Worm (Caenorhabditis elegans): ENCODE measurements around the gene grl-30.

DNA sequence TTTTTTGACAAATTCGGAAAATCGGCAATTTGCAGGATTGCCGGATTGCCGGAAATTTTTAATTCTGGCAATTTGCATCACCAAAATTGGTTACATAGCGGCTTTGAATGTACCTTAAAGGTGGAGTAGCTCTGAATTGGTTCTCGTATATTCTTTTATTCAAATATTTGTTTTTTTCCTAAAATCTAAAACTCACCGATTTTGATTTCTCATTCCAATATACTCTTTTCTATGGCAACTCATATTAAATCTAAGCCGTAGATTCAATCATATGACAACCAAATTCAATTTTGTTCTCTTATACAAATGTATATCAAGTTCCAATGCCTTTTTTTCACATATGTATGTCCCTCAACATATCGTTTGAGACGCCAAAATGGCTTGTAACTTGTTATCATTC, 6.5 kb upstream of the grl-30 start, which contains the start of gene sri-21:
- TF ChIP-seq nhr-10 (tag; optimal IDR thresholded peaks at IDR 0.05) (no peak), duxl-1 (tag; optimal IDR thresholded peaks at IDR 0.05; ENCODE audit: poor library complexity) (no peak), mdl-1 (tag; optimal IDR thresholded peaks at IDR 0.05) (no peak), ztf-11 (tag; optimal IDR thresholded peaks at IDR 0.05) (no peak), dmd-6 (GFP tag; IDR thresholded peaks at IDR 0.05) (no peak), daf-16 (GFP tag; optimal IDR thresholded peaks at IDR 0.05) (no peak), daf-16 (tag; optimal IDR thresholded peaks at IDR 0.05) (no peak), unc-62 (GFP tag; optimal IDR thresholded peaks at IDR 0.05 in 1 of 2) (no peak), unc-62 (tag; optimal IDR thresholded peaks at IDR 0.05) (no peak), lin-13 (GFP tag; optimal IDR thresholded peaks at IDR 0.05) (no peak), egl-27 (tag; optimal IDR thresholded peaks at IDR 0.05) (no peak), snpc-1.2 (GFP tag; IDR thresholded peaks at IDR 0.05) (no peak)
